Fruit fly (Drosophila melanogaster) whole organism, embryonic: Measurements from ENCODE around the gene Delta.

ENCODE experiments used
- Bgb ChIP-seq: fragments of 200-800 bp; sonication (Bioruptor generic); IDR thresholded peaks from 2 replicates; pipeline ENCODE4 v1.3.6; 2022; ENCODE audit warnings: missing biosample characterization, missing genetic modification characterization; ENCODE audit not compliant: partially characterized antibody
- CG11560 ChIP-seq: fragments of 200-800 bp; sonication (Bioruptor generic); IDR thresholded peaks from 3 replicates; pipeline ENCODE4 v1.3.6; 2022; ENCODE audit warnings: missing biosample characterization, missing genetic modification characterization
- CG12391 ChIP-seq: fragments of 200-800 bp; sonication (Bioruptor generic); optimal IDR thresholded peaks from 3 replicates; lab custom pipeline; 2018; ENCODE audit warnings: missing biosample characterization, mild to moderate bottlenecking, missing genetic modification characterization, moderate library complexity
- CG15011 ChIP-seq: fragments of 200-800 bp; sonication (Bioruptor generic); optimal IDR thresholded peaks from 3 replicates; lab custom pipeline; 2018; ENCODE audit warnings: missing biosample characterization, mild to moderate bottlenecking, missing genetic modification characterization
- CG15479 ChIP-seq: fragments of 200-800 bp; sonication (Bioruptor generic); optimal IDR thresholded peaks from 3 replicates; lab custom pipeline; 2019; ENCODE audit warnings: missing biosample characterization, mild to moderate bottlenecking, missing genetic modification characterization, moderate library complexity
- CG15696 ChIP-seq: fragments of 200-800 bp; sonication (Bioruptor generic); optimal IDR thresholded peaks from 2 replicates; lab custom pipeline; 2019; ENCODE audit warnings: missing biosample characterization, mild to moderate bottlenecking, missing genetic modification characterization, moderate library complexity
- CG17802 ChIP-seq: fragments of 200-800 bp; sonication (Bioruptor generic); optimal IDR thresholded peaks from 2 replicates; lab custom pipeline; 2018; ENCODE audit warnings: missing biosample characterization, mild to moderate bottlenecking, missing genetic modification characterization, moderate library complexity
- CG18262 ChIP-seq: fragments of 200-800 bp; optimal IDR thresholded peaks from 3 replicates; lab custom pipeline; 2019; ENCODE audit warnings: missing biosample characterization, mild to moderate bottlenecking, missing genetic modification characterization, moderate library complexity
- CG18619 ChIP-seq: fragments of 200-800 bp; sonication (Bioruptor generic); optimal IDR thresholded peaks from 3 replicates; lab custom pipeline; 2017; ENCODE audit warnings: missing biosample characterization, mild to moderate bottlenecking, missing genetic modification characterization
- CG2712 ChIP-seq: fragments of 200-800 bp; optimal IDR thresholded peaks from 3 replicates; lab custom pipeline; 2019; ENCODE audit warnings: missing biosample characterization, mild to moderate bottlenecking, missing genetic modification characterization, moderate library complexity
- CG2889 ChIP-seq: fragments of 200-800 bp; sonication (Bioruptor generic); IDR thresholded peaks from 3 replicates; pipeline ENCODE4 v1.3.6; 2022; ENCODE audit warnings: missing biosample characterization, missing genetic modification characterization
- CG3407 ChIP-seq: fragments of 200-800 bp; sonication (Bioruptor generic); optimal IDR thresholded peaks from 2 replicates; lab custom pipeline; 2018; ENCODE audit warnings: missing biosample characterization, mild to moderate bottlenecking, missing genetic modification characterization
- CG43689 ChIP-seq: fragments of 200-800 bp; sonication (Bioruptor generic); IDR thresholded peaks from 2 replicates; pipeline ENCODE4 v1.3.6; 2022; ENCODE audit warnings: missing biosample characterization, missing genetic modification characterization
- CG4404 ChIP-seq: fragments of 200-800 bp; sonication (Bioruptor generic); IDR thresholded peaks from 2 replicates; pipeline ENCODE4 v1.3.6; 2022; ENCODE audit warnings: missing biosample characterization, missing genetic modification characterization
- CG5180 ChIP-seq: fragments of 200-800 bp; sonication (Bioruptor generic); optimal IDR thresholded peaks from 3 replicates; lab custom pipeline; 2017; ENCODE audit warnings: missing biosample characterization, missing genetic modification characterization, mild to moderate bottlenecking, moderate library complexity, missing genetic modification reagents
- CG6683 ChIP-seq: fragments of 200-800 bp; sonication (Bioruptor generic); optimal IDR thresholded peaks from 2 replicates; lab custom pipeline; 2017; ENCODE audit warnings: missing biosample characterization, mild to moderate bottlenecking, missing genetic modification characterization, missing genetic modification reagents
- CG8388 ChIP-seq: fragments of 200-800 bp; sonication (Bioruptor generic); optimal IDR thresholded peaks from 2 replicates; lab custom pipeline; 2019; ENCODE audit warnings: missing biosample characterization, mild to moderate bottlenecking, missing genetic modification characterization, moderate library complexity
- CG9727 ChIP-seq: fragments of 200-800 bp; sonication (Bioruptor generic); optimal IDR thresholded peaks from 3 replicates; lab custom pipeline; 2017; ENCODE audit warnings: missing biosample characterization, mild to moderate bottlenecking, missing genetic modification characterization
- D ChIP-seq, 2 experiments: fragments of 200-800 bp in 1 of 2; fragments of >200 bp in 1 of 2; sonication (Bioruptor generic) in 1 of 2; optimal IDR thresholded peaks; 2 replicates in 1 of 2; 3 replicates in 1 of 2; lab custom pipeline; 2017; ENCODE audit warnings: mild to moderate bottlenecking in 1 of 2, missing biosample characterization in 1 of 2, missing genetic modification characterization in 1 of 2, missing genetic modification reagents in 1 of 2
- Dip2 ChIP-seq: fragments of 200-800 bp; sonication (Bioruptor generic); IDR thresholded peaks from 2 replicates; pipeline ENCODE4 v1.3.6; 2022; ENCODE audit warnings: missing biosample characterization, missing genetic modification characterization
- Dll ChIP-seq: fragments of 200-800 bp; sonication (Bioruptor generic); IDR thresholded peaks from 4 replicates; pipeline ENCODE4 v1.3.6; 2022; ENCODE audit warnings: missing biosample characterization, missing genetic modification characterization; ENCODE audit not compliant: partially characterized antibody
- HLH54F ChIP-seq: fragments of 200-800 bp; sonication (Bioruptor generic); optimal IDR thresholded peaks from 3 replicates; lab custom pipeline; 2016; ENCODE audit warnings: missing biosample characterization, missing genetic modification characterization
- Hr51 ChIP-seq, 2 experiments: fragments of 200-800 bp; sonication (Bioruptor generic); optimal IDR thresholded peaks; 2 replicates in 1 of 2; 3 replicates in 1 of 2; lab custom pipeline; 2016 to 2018; ENCODE audit warnings: missing biosample characterization in 2 of 2, missing genetic modification characterization in 2 of 2, mild to moderate bottlenecking in 1 of 2, moderate library complexity in 1 of 2
- Hsf ChIP-seq: fragments of 200-800 bp; sonication (Bioruptor generic); optimal IDR thresholded peaks from 3 replicates; lab custom pipeline; 2016; ENCODE audit warnings: missing biosample characterization, missing genetic modification characterization
- Kr ChIP-seq: fragments of 200-800 bp; sonication (Bioruptor generic); optimal IDR thresholded peaks from 2 replicates; lab custom pipeline; 2017; ENCODE audit warnings: missing biosample characterization, mild to moderate bottlenecking, missing genetic modification characterization
- NC2α ChIP-seq: fragments of 200-800 bp; sonication (Bioruptor generic); optimal IDR thresholded peaks from 2 replicates; lab custom pipeline; 2016; ENCODE audit warnings: missing biosample characterization, missing genetic modification characterization
- Xrp1 ChIP-seq: fragments of 200-800 bp; sonication (Bioruptor generic); IDR thresholded peaks from 2 replicates; pipeline ENCODE4 v1.3.6; 2022; ENCODE audit warnings: missing biosample characterization, missing genetic modification characterization
- ac ChIP-seq: fragments of 200-800 bp; sonication (Bioruptor generic); optimal IDR thresholded peaks from 3 replicates; lab custom pipeline; 2017; ENCODE audit warnings: missing biosample characterization, mild to moderate bottlenecking, missing genetic modification characterization
- cad ChIP-seq: fragments of >200 bp; optimal IDR thresholded peaks from 2 replicates; lab custom pipeline; 2017; ENCODE audit warnings: missing biosample characterization, missing genetic modification characterization
- dan ChIP-seq: fragments of 200-800 bp; sonication (Bioruptor generic); IDR thresholded peaks from 2 replicates; pipeline ENCODE4 v1.3.6; 2022; ENCODE audit warnings: missing biosample characterization, missing genetic modification characterization
- ems ChIP-seq: fragments of 200-800 bp; sonication (Bioruptor generic); optimal IDR thresholded peaks from 3 replicates; lab custom pipeline; 2016; ENCODE audit warnings: missing biosample characterization, missing genetic modification characterization
- gt ChIP-seq: fragments of 200-800 bp; sonication (Bioruptor generic); IDR thresholded peaks from 2 replicates; pipeline ENCODE4 v1.3.6; 2022; ENCODE audit warnings: missing biosample characterization, missing genetic modification characterization
- ind ChIP-seq: fragments of 200-800 bp; sonication (Bioruptor generic); optimal IDR thresholded peaks from 3 replicates; lab custom pipeline; 2016; ENCODE audit warnings: missing biosample characterization, missing genetic modification characterization
- lola ChIP-seq, 3 experiments: fragments of >200 bp in 2 of 3; fragments of 200-800 bp in 1 of 3; sonication (Bioruptor generic) in 1 of 3; optimal IDR thresholded peaks; 2 replicates each; lab custom pipeline; 2017 to 2019; ENCODE audit warnings: missing biosample characterization in 3 of 3, missing genetic modification characterization in 3 of 3, mild to moderate bottlenecking in 1 of 3, moderate library complexity in 1 of 3
- org-1 ChIP-seq: fragments of 200-800 bp; sonication (Bioruptor generic); optimal IDR thresholded peaks from 2 replicates; lab custom pipeline; 2017; ENCODE audit warnings: missing biosample characterization, missing genetic modification characterization
- otp ChIP-seq: fragments of 200-800 bp; sonication (Bioruptor generic); IDR thresholded peaks from 3 replicates; pipeline ENCODE4, ENCODE4 v1.3.6; 2022; ENCODE audit warnings: missing biosample characterization, missing genetic modification characterization
- pho ChIP-seq: fragments of 200-800 bp; sonication (Bioruptor generic); optimal IDR thresholded peaks from 2 replicates; lab custom pipeline; 2016; ENCODE audit warnings: missing biosample characterization, missing genetic modification characterization
- phol ChIP-seq: fragments of 200-800 bp; sonication (Bioruptor generic); optimal IDR thresholded peaks from 3 replicates; lab custom pipeline; 2018; ENCODE audit warnings: missing biosample characterization, mild to moderate bottlenecking, missing genetic modification characterization, moderate library complexity
- prd ChIP-seq, 3 experiments: fragments of >200 bp in 2 of 3; fragments of 200-800 bp in 1 of 3; sonication (Bioruptor generic) in 1 of 3; optimal IDR thresholded peaks in 2 of 3; IDR thresholded peaks in 1 of 3; 2 replicates in 2 of 3; 3 replicates in 1 of 3; pipeline versions ENCODE4 v1.3.6 to Lab custom; 2017 to 2022; ENCODE audit warnings: missing biosample characterization in 1 of 3, missing genetic modification characterization in 1 of 3
- pum ChIP-seq: fragments of 200-800 bp; sonication (Bioruptor generic); optimal IDR thresholded peaks from 2 replicates; lab custom pipeline; 2016; ENCODE audit warnings: missing biosample characterization, missing genetic modification characterization
- tll ChIP-seq, 2 experiments: fragments of 200-800 bp in 1 of 2; fragments of >200 bp in 1 of 2; sonication (Bioruptor generic) in 1 of 2; optimal IDR thresholded peaks; 2 replicates each; lab custom pipeline; 2017 to 2019; ENCODE audit warnings: missing biosample characterization in 2 of 2, missing genetic modification characterization in 2 of 2, mild to moderate bottlenecking in 1 of 2, moderate library complexity in 1 of 2
- twi ChIP-seq: fragments of 200-800 bp; optimal IDR thresholded peaks from 2 replicates; lab custom pipeline; 2019; ENCODE audit warnings: missing biosample characterization, mild to moderate bottlenecking, missing genetic modification characterization, moderate library complexity
- zen ChIP-seq: fragments of 200-800 bp; sonication (Bioruptor generic); optimal IDR thresholded peaks from 3 replicates; lab custom pipeline; 2018; ENCODE audit warnings: missing biosample characterization, mild to moderate bottlenecking, missing genetic modification characterization, moderate library complexity

Delta gene

DNA sequence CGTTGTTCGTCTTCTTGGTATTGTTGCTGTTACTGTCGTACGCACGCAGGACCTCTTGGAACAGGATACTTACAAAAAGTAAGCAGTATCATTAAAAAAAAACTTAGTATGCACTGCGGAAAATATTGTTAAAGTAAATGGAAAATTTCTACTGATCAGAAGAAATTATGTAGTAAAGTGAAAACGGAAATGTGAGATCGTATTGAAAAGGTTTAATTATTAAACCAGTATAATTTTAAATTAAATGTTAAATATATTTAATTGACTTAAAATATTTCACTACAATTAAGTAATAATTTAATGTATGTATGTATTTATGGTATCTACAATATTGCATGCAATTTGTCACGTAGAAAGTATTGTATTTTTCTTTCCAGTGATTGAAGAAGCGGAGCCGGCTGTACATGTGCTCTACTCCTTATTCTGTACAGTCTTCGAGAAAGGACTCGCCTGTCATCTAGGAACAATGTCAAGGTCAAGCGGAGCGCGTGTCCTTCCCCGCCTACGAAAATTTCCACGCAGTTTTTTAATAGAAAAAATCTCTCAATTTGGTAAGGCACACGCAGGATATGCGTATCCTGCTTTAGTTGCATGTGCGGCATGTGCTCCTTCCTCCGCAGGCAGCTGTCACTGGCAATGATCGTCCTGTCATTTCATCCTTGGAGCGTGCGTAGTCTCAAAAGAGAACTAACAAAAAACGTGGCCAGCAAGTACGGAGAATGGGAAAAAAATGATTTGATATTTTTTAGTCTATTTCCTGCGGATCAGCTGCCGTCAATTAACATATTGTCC is 17.7 kb upstream of the Delta start (continued):
- peak; percentile 12 for TF ChIP-seq CG12391 (tag; lab: Kevin White, UChicago)

dm6 chr3R:19341779-19342178 is 15.8 kb upstream of the Delta start:
- TF ChIP-seq pho (GFP tag; lab: Kevin White, UChicago) (no peak), pum (GFP tag; lab: Kevin White, UChicago) (no peak), CG5180 (GFP tag; lab: Kevin White, UChicago) (no peak), Hr51 (GFP tag; optimal IDR thresholded peaks at IDR 0.05; lab: Kevin White, UChicago) (no peak), D (optimal IDR thresholded peaks at IDR 0.05; lab: Kevin White, UChicago) (peak; percentile 95), D (GFP tag; optimal IDR thresholded peaks at IDR 0.05; lab: Kevin White, UChicago) (no peak), gt (GFP tag; lab: Robert Waterston, UW) (peak; percentile 17; the same call in 1 of the 2 replicates), ac (GFP tag; lab: Kevin White, UChicago) (peak; percentile 51), CG17802 (tag; lab: Kevin White, UChicago) (no peak), cad (GFP tag; lab: Kevin White, UChicago) (peak; percentile 4), org-1 (GFP tag; lab: Kevin White, UChicago) (no peak), CG15479 (peak; percentile 58), CG11560 (no peak), tll (GFP tag; optimal IDR thresholded peaks at IDR 0.05; lab: Kevin White, UChicago) (peak in 1 of 2 experiments; percentile 95), CG6683 (GFP tag; lab: Kevin White, UChicago) (no peak), twi (tag; lab: Kevin White, UChicago) (peak; percentile 47), CG18619 (no peak), ems (no peak), CG8388 (GFP tag; lab: Kevin White, UChicago) (no peak), Dip2 (no peak), HLH54F (GFP tag; lab: Kevin White, UChicago) (no peak), otp (GFP tag; lab: Robert Waterston, UW) (no peak), ind (GFP tag; lab: Kevin White, UChicago) (no peak), Hsf (GFP tag; lab: Kevin White, UChicago) (no peak), Kr (no peak), Bgb (GFP tag; lab: Robert Waterston, UW) (no peak), zen (tag; lab: Kevin White, UChicago) (peak; percentile 79), Dll (GFP tag; lab: Robert Waterston, UW) (no peak), NC2α (GFP tag; lab: Kevin White, UChicago) (no peak), prd (optimal IDR thresholded peaks at IDR 0.05; lab: Kevin White, UChicago) (no peak), prd (GFP tag; IDR thresholded peaks at IDR 0.05; lab: Robert Waterston, UW) (peak; percentile 31; the same call in 1 of the 3 replicates)

DNA sequence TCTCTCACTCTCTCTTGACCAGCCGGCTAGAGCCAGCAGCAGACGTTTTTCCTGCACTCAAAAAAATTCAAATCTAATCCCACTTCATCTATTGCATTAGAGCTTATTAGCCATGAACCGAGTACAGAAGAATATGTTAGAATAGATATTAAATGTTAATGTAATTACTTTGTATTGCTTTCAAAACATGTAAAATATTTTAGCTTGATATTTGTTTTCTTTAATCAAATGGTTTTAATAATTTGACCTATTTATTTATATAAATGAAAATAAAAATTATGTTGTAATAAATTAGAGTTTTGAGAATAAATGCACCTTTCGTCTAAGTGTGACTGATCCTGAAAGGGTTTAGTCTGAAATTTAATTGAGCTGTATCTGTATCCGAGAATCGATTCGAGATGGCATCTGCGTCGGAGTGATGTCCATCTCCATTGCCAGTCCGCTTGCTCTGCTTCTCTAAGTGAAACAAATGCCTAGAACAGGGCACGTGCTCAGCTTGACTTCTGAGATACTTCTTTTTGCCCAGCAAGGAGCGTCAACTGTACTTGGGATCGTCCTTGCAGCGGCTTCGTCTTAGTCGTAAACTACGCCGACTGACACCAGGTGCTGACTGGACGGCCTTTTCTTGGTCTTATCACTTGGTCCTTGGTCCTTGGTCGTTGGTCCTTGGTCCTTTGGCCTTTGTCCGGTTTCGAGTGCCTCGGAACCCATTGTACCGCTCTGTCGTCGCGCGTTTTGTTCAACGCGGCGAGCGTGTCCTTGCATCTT is 14.5 kb upstream of the Delta start:
- TF ChIP-seq CG15011 (GFP tag; lab: Kevin White, UChicago) (no peak), CG2889 (GFP tag; lab: Robert Waterston, UW) (no peak), CG18262 (tag; lab: Kevin White, UChicago) (peak; percentile 38), CG43689 (GFP tag; lab: Robert Waterston, UW) (no peak), phol (peak; percentile 1), zen (tag; lab: Kevin White, UChicago) (peak; percentile 28), CG15696 (tag; lab: Kevin White, UChicago) (peak; percentile 74), dan (GFP tag; lab: Robert Waterston, UW) (no peak), Xrp1 (GFP tag; lab: Robert Waterston, UW) (0 out of 2 replicates have a peak, but pooled peaks have one; percentile 11), CG9727 (peak; percentile 48), CG3407 (GFP tag; lab: Kevin White, UChicago) (no peak), CG4404 (GFP tag; lab: Robert Waterston, UW) (peak; percentile 45), CG2712 (tag; lab: Kevin White, UChicago) (peak; percentile 34), Kr (peak; percentile 31), twi (tag; lab: Kevin White, UChicago) (peak; percentile 42), lola (GFP tag; optimal IDR thresholded peaks at IDR 0.05; lab: Kevin White, UChicago) (peak in 1 of 3 experiments; percentile 33)
